Worm (Caenorhabditis elegans): ENCODE data around the gene nhr-138.

nhr-138 gene

DNA sequence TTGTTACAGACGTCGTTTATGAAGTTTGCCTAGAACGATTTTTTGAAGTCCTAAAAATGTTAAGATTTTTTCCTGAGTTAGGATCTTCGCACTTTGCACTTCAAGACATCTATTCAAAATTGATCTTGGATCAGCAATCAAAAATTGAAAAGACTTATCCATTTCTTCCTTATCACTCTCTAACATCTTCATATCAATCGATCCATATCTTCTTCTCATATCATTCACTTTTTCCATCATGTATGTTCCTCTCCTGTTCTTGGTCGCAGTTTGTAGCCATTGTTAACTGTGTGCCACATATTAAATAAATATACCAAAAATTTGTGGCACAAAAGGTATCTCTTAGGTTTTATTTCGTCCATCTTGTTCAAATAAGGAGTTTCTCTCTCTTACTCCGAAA, 30.7 kb downstream of the nhr-138 start:
- TF ChIP-seq ceh-83 (GFP tag; optimal IDR thresholded peaks at IDR 0.05) (no peak), nhr-2 (tag; optimal IDR thresholded peaks at IDR 0.05) (no peak), nhr-28 (tag; optimal IDR thresholded peaks at IDR 0.05) (no peak), sem-2 (GFP tag; optimal IDR thresholded peaks at IDR 0.05) (no peak)

DNA sequence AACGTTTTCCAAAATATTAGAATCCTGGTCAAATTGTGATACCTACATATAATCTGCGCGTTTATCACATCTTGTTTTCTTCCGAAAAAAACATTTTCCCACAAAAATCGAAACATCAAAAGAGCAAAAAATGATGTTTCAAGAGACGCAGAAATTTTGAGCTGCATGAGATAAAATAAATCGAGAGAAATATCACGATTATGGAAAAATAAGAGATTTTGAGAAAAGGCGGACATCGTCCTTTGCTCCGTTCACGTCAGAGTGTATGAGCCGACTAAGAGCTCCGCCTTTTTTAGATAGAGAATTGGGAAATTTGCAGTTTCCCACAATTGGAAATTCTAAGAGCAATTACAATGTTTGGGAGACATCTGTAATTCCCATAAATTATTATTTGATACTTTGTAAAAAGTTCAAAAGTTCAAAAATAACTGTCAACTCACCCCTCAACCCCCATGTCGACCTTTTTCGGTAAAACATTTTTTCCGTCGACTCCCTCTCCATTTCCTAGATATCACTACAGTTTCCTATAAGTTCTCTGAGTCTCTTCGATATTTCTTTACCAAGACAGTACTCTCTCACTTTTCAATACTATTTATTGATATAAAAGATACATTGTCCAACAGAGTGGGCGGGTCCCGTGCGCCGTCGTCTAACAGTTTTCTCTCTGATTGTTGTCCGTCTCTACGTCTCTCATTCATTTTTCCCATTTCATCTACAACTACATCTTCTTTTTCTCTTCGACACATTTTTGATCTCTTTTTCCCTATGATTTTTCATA, 31.8 kb downstream of the nhr-138 start:
- TF ChIP-seq unc-39 (tag; optimal IDR thresholded peaks at IDR 0.05) (no peak), nhr-76 (tag; optimal IDR thresholded peaks at IDR 0.05) (no peak), sptf-1 (tag; optimal IDR thresholded peaks at IDR 0.05) (no peak), ztf-11 (tag; optimal IDR thresholded peaks at IDR 0.05) (no peak), elt-1 (tag; optimal IDR thresholded peaks at IDR 0.05; ENCODE audit: borderline replicate concordance, insufficient read depth) (no peak), elt-3 (tag; optimal IDR thresholded peaks at IDR 0.05) (no peak), blmp-1 (tag; optimal IDR thresholded peaks at IDR 0.05) (no peak), ceh-39 (tag; optimal IDR thresholded peaks at IDR 0.05) (no peak), mep-1 (tag; optimal IDR thresholded peaks at IDR 0.05) (no peak), nhr-2 (tag; optimal IDR thresholded peaks at IDR 0.05) (no peak), ceh-83 (GFP tag; optimal IDR thresholded peaks at IDR 0.05) (no peak), pha-4 (tag; optimal IDR thresholded peaks at IDR 0.05) (no peak), tbx-8 (GFP tag; optimal IDR thresholded peaks at IDR 0.05) (no peak), unc-120 (tag; optimal IDR thresholded peaks at IDR 0.05; ENCODE audit: poor library complexity, severe bottlenecking) (no peak)

DNA sequence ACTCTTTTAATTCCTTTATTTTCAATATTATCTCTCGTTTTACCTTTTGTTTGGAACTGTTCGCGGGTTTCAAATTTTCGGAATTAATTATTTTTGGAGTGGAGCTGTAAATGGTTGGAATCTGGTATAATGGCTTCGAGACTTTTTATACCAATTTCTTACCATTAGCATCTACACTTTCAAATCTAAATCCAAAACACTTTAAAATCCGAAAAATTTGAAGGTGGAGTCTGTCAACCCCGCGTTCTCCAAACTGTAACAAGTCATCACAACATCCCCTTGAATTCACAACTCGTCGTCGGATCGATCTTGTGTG, 32.3 kb downstream of the nhr-138 start, which contains the start of gene nhr-97:
Gene nhr-97, plus strand, starts transcription at position 217 of the 316 bp plus-strand sequence.
- no peak for TF ChIP-seq unc-120 (tag; optimal IDR thresholded peaks at IDR 0.05; ENCODE audit: poor library complexity, severe bottlenecking)
- no peak for TF ChIP-seq nhr-12 (tag; optimal IDR thresholded peaks at IDR 0.05)
- TF ChIP-seq drap-1 (GFP tag; optimal IDR thresholded peaks at IDR 0.05): no peak
- TF ChIP-seq lsy-2 (tag; optimal IDR thresholded peaks at IDR 0.05): no peak
- TF ChIP-seq ceh-83 (GFP tag; optimal IDR thresholded peaks at IDR 0.05): no peak
- no peak for TF ChIP-seq lin-32 (GFP tag; optimal IDR thresholded peaks at IDR 0.05)
- no peak for TF ChIP-seq elt-1 (tag; optimal IDR thresholded peaks at IDR 0.05; ENCODE audit: borderline replicate concordance, insufficient read depth)
- TF ChIP-seq hlh-1 (tag; optimal IDR thresholded peaks at IDR 0.05): no peak
- TF ChIP-seq tbx-8 (GFP tag; optimal IDR thresholded peaks at IDR 0.05): no peak
- TF ChIP-seq snpc-4 (tag; optimal IDR thresholded peaks at IDR 0.05): no peak
- TF ChIP-seq flh-1 (GFP tag; optimal IDR thresholded peaks at IDR 0.05): no peak
- TF ChIP-seq nhr-76 (tag; optimal IDR thresholded peaks at IDR 0.05): no peak

DNA sequence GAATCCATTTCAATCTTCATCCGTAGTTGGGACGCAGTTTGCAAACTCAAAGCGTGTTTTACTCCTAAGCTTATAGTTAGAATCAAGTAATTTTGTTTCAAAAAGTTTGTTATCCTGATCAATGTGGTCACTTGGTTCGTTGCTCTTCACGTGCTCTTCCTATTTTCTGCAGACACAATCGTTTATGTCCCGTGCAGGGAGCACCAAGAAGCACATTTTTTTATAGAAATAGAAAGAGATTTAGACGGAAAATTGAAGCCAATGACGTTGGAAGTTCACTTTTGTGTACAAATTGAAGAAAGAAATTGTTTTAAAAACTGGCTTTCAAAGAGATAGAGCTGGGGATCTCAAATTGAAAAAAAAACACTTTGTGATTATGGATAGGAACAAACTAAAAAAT, 36.7 kb downstream of the nhr-138 start:
- no peak for TF ChIP-seq unc-62 (GFP tag; optimal IDR thresholded peaks at IDR 0.05)
- no peak for TF ChIP-seq elt-3 (tag; optimal IDR thresholded peaks at IDR 0.05)
- no peak for TF ChIP-seq mab-5 (tag; optimal IDR thresholded peaks at IDR 0.05)
- no peak for TF ChIP-seq pha-4 (tag; optimal IDR thresholded peaks at IDR 0.05)
- no peak for TF ChIP-seq snpc-4 (tag; optimal IDR thresholded peaks at IDR 0.05)
- no peak for TF ChIP-seq ces-1 (GFP tag; optimal IDR thresholded peaks at IDR 0.05)
- no peak for TF ChIP-seq elt-1 (tag; optimal IDR thresholded peaks at IDR 0.05; ENCODE audit: borderline replicate concordance, insufficient read depth)
- TF ChIP-seq sem-2 (GFP tag; optimal IDR thresholded peaks at IDR 0.05): no peak
- no peak for TF ChIP-seq nhr-2 (tag; optimal IDR thresholded peaks at IDR 0.05)
- no peak for TF ChIP-seq bed-3 (GFP tag; optimal IDR thresholded peaks at IDR 0.05)
- no peak for TF ChIP-seq nhr-12 (tag; optimal IDR thresholded peaks at IDR 0.05)
- no peak for TF ChIP-seq nhr-237 (tag; optimal IDR thresholded peaks at IDR 0.05)
- no peak for TF ChIP-seq lsy-2 (tag; optimal IDR thresholded peaks at IDR 0.05)

DNA sequence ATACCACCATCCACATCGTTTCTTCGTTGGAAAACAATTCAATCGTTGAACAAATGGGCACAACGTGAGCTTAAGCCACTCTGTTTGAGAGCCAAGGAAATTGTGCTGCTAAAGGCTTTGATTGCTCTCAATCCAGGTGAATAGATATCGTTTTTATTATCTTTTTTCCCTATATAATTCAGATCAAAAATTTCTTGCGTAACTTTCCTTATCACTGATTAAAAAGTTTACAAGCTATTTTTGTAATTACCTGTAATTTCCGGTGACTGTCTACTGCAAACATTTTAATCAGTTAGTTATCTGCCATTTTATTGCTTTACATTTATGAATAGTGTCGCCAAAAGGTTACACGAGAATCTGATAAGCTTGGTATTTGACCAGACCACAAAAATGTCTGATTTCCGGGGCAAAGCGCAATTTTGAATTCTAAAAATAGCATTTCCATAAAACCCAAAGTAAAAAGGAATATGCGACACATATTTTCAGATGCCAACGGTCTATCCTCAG, 37.7 kb downstream of the nhr-138 start:
- TF ChIP-seq nhr-12 (tag; optimal IDR thresholded peaks at IDR 0.05) (no peak), M03D4.4 (tag; optimal IDR thresholded peaks at IDR 0.05) (no peak), mab-5 (tag; optimal IDR thresholded peaks at IDR 0.05) (no peak), ceh-39 (tag; optimal IDR thresholded peaks at IDR 0.05) (no peak), nhr-237 (tag; optimal IDR thresholded peaks at IDR 0.05) (no peak), zip-8 (tag; optimal IDR thresholded peaks at IDR 0.05) (no peak), unc-62 (GFP tag; optimal IDR thresholded peaks at IDR 0.05) (no peak), drap-1 (GFP tag; optimal IDR thresholded peaks at IDR 0.05) (no peak), ces-1 (GFP tag; optimal IDR thresholded peaks at IDR 0.05) (no peak), lin-13 (tag; optimal IDR thresholded peaks at IDR 0.05) (no peak), sem-2 (GFP tag; optimal IDR thresholded peaks at IDR 0.05) (no peak), cnd-1 (tag; optimal IDR thresholded peaks at IDR 0.05) (no peak), ztf-11 (tag; optimal IDR thresholded peaks at IDR 0.05) (no peak)

Data from whole organism, mixed stage, embryonic.